Fruit fly (Drosophila melanogaster) whole organism, embryonic: ENCODE data around the gene CG8176.

ENCODE experiments used
- CG6683 ChIP-seq: fragments of 200-800 bp; sonication (Bioruptor generic); optimal IDR thresholded peaks from 2 replicates; lab custom pipeline; 2017; ENCODE audit warnings: missing biosample characterization, mild to moderate bottlenecking, missing genetic modification characterization, missing genetic modification reagents
- Oaz ChIP-seq: fragments of 200-800 bp; sonication (Bioruptor generic); IDR thresholded peaks from 2 replicates; pipeline ENCODE4 v1.3.6; 2022; ENCODE audit warnings: missing biosample characterization, missing genetic modification characterization
- Stat92E ChIP-seq, 3 experiments: fragments of >200 bp in 2 of 3; fragments of 200-800 bp in 1 of 3; sonication (Bioruptor generic) in 1 of 3; optimal IDR thresholded peaks; 2 replicates each; lab custom pipeline; 2017 to 2019; ENCODE audit warnings: missing biosample characterization in 3 of 3, missing genetic modification characterization in 3 of 3, mild to moderate bottlenecking in 1 of 3, moderate library complexity in 1 of 3
- org-1 ChIP-seq: fragments of 200-800 bp; sonication (Bioruptor generic); optimal IDR thresholded peaks from 2 replicates; lab custom pipeline; 2017; ENCODE audit warnings: missing biosample characterization, missing genetic modification characterization
- shn ChIP-seq: fragments of 200-800 bp; sonication (Bioruptor generic); optimal IDR thresholded peaks from 3 replicates; lab custom pipeline; 2016; ENCODE audit warnings: missing biosample characterization, missing genetic modification characterization

- TF ChIP-seq Oaz (GFP tag; lab: Robert Waterston, UW) = no peak
- no peak for TF ChIP-seq CG6683 (GFP tag; lab: Kevin White, UChicago)
- TF ChIP-seq shn (GFP tag; lab: Kevin White, UChicago) = no peak
- TF ChIP-seq org-1 (GFP tag; lab: Kevin White, UChicago) = no peak
- TF ChIP-seq Stat92E (GFP tag; optimal IDR thresholded peaks at IDR 0.05; lab: Kevin White, UChicago) = no peak
Measured at dm6 chr3R:9534595-9535217, 18.9 kb downstream of the CG8176 start.
